Worm (Caenorhabditis elegans): ENCODE measurements around the gene wrt-10.

ce11 chrII:7519221-7519620 lies 15.1 kb downstream of the wrt-10 start, which contains the start of gene glb-9:
- no peak for TF ChIP-seq ets-7 (tag; optimal IDR thresholded peaks at IDR 0.05)
- no peak for TF ChIP-seq ama-1 (optimal IDR thresholded peaks at IDR 0.05)
- no peak for TF ChIP-seq tra-4 (tag; optimal IDR thresholded peaks at IDR 0.05)
- no peak for TF ChIP-seq aly-1 (tag; optimal IDR thresholded peaks at IDR 0.05)
- TF ChIP-seq ceh-13 (GFP tag; optimal IDR thresholded peaks at IDR 0.05), result no peak
- no peak for TF ChIP-seq scrt-1 (GFP tag; IDR thresholded peaks at IDR 0.05)
- TF ChIP-seq hmg-4 (GFP tag; optimal IDR thresholded peaks at IDR 0.05), result no peak
- TF ChIP-seq flt-1 (GFP tag; IDR thresholded peaks at IDR 0.05), result no peak
- TF ChIP-seq F13C5.2 (tag; optimal IDR thresholded peaks at IDR 0.05), result no peak
- TF ChIP-seq B0310.2 (tag; optimal IDR thresholded peaks at IDR 0.05), result no peak
- no peak for TF ChIP-seq tbx-37 (GFP tag; conservative IDR thresholded peaks at IDR 0.05)
- no peak for TF ChIP-seq hnd-1 (tag; optimal IDR thresholded peaks at IDR 0.05)
- TF ChIP-seq pes-1 (GFP tag; IDR thresholded peaks at IDR 0.05), result no peak
- no peak for TF ChIP-seq ceh-36 (tag; optimal IDR thresholded peaks at IDR 0.05)

Measured in whole organism, early embryonic.